Fruit fly (Drosophila melanogaster): Measurements from ENCODE around the gene Cpr72Ec.
A peak's percentile ranks its signal among the peaks of the same experiment; 100 is the strongest.

Gene Cpr72Ec

DNA sequence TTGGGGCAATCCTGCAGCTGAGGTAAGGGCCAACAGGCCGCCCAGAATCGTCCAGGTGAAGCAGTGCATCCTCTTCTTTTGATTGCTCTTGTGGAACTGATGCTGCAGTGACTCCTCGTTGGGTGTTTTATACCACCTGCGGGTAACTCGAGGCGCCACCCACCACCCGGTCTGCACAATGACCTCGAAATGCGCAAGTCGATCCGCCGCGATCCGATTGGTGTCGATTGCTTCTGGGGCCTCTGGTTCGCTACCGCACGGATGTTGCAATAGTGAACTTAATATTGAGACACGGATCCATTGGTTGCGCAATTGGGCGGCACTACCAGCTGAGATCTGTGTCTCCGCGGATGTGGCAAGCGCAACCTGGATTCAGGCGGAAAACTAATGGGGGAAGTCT lies at the start of gene Cpr72Ec:
TSS of gene Cpr72Ec (minus strand) at position 101 of the 400 bp plus-strand sequence.
- TF ChIP-seq noc (tag; optimal IDR thresholded peaks at IDR 0.05) = no peak

- TF ChIP-seq noc (tag; optimal IDR thresholded peaks at IDR 0.05) = no peak
These were observed 45.3 kb upstream of the Cpr72Ec start, which contains the start of gene Serinc for dm6 chr3L:16412394-16412950. Gene Serinc, plus strand, starts transcription at chr3L:16412722.

dm6 chr3L:16411566-16411965 lies 44.4 kb upstream of the Cpr72Ec start, which contains the start of gene fax:
Gene fax, minus strand, starts transcription at chr3L:16411828.
- no peak for TF ChIP-seq noc (tag; optimal IDR thresholded peaks at IDR 0.05)

DNA sequence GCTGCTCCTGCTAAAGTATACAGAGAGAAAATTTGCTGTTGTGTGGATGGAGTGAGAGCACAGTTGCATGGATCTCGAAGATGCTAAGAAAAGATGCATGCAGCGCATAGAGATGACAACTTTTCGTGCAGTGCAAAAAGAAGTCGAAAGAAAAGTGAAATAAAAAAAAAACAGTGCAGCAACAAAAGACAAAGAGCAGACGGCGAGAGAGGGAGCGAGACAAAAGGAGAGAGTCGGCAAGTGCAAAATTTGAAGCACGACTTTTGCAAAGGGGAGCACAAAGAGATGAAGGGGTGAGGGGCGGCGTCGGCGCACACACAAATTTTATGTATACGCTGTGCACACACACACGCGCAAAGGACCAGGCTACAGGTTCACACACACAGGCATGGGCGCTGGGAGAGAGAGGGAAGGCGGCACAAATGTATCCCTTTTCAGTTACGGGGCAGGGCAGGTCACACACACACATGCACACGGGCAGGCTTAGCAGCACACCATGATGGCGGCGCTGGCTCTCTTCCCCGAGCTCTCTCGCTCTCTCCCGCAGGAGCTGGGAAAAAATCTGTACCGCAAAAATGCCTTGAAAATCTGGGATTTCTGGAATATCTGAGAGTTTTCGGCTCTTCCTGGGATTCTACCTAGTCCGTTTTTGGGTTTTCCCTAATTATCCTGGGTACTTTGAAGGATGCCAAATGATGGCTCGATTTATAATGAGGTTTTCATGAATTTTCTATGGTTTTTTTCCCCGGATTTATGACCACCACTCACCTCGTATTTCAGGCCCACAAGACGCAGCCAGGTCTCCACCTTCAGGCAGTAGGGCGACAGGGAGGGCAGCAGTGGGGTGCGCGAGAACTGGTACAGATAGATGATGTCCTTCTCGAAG lies 43.3 kb upstream of the Cpr72Ec start:
- TF ChIP-seq noc (tag; optimal IDR thresholded peaks at IDR 0.05) = no peak

DNA sequence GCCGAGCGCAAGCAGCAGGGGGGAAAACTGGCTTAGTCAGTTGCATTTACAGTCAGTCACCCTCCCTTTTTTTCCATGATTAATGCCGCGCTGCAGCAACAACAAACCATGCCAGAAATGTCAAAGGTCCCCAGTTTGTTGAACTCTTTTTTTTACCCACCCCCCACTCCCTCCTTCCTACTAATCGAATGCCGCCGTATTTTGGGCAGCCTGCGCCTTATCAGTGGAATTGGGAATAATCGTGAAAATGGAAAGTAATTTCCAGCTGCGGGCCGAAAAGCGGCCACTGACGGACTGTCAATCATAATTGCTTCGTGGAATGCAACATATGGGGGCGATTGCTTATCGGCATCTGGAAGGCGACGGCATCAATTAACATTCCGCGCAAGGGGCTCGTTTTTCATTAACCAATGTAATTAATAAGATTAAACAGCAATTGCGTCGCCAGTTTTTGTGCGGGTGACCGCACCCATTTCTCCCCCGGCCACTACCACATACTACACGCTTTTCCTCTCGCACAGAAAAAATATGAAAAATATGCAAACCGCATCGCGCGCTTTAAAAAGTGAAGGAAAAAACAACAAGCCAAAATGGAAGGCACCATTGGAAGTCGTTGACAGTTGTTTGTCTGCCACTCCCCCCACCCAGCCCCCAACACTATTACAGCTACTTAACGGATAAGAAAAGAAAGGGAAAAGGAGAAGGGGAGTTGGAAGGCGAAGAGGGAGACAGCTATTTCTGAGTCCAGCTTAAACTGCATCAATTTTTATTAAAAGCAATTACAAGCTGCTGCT lies 42.5 kb upstream of the Cpr72Ec start:
- TF ChIP-seq noc (tag; optimal IDR thresholded peaks at IDR 0.05) = no peak

DNA sequence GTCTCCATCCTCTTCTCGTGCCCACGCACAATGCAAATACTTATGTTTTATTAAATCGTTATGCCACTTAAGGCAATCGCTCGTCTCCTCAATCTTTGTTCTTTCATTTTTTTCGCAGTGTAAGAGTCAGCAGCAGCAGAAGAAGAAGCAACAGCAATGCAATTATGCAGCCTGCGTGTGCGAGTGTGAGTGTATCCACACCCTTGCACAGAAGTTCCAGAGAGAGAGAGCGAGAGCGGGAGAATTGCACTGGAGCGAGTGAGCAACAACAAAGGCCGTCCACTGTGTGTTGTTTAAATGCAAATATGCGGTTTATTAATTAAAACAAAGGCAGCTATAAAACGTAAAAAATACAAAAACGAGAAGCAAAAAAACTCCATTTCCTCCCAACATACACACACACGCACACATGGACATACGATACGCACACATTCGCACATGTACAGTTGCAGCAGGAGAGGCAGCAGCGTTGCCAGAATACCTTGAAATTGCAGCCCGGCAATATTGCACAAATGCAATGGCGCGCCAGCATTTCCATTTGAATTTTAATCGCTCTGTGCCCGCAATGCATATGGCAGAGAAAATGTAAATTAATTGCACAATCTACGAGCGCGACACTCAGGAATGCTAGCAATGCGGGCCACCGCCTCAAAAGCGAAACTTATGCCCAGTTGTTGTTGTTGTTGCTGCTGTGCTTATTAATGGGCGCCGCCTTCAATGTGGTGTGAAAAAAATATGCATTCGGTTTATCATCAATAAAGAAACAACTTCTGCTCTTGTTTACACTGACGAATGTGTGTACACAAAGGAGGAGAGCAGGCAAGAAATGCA lies 41.7 kb upstream of the Cpr72Ec start:
- TF ChIP-seq noc (tag; optimal IDR thresholded peaks at IDR 0.05) = no peak

DNA sequence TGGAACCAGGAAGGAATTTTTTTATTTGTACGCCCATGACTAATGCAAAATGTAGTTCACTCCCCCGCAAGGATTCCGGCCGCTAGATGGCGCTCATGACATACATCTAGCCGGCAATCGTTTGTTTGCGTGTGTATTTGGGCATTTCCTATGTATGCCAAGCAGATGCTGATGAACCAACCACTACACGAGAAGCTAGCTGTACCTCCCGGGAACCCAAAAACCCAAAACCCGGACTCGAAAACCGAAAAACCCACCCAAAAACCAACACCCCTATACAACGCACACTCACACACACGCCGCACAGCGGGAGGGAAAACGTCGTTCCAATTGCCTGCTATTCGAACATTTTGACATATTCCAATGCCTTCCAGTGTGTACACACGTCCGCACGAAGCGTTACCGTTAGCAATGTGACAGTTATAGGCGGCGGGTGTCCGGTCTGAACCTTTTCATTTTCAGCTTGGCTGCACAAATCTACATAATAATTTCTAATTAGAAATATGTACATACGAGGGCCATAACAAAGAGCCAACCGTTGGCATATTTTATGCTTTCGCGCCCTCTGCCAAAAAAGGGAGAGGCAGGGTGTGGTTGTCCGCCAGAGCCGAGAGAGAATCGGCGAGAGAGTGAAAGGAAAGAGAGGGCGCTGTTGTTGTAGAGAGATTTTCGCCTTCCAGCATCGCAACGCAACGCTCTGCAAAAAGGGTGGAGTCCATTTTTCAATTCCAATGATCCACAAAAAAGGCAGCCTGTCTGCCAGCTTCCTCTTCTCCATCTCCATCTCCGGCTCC lies 40.9 kb upstream of the Cpr72Ec start:
- TF ChIP-seq noc (tag; optimal IDR thresholded peaks at IDR 0.05) = no peak

DNA sequence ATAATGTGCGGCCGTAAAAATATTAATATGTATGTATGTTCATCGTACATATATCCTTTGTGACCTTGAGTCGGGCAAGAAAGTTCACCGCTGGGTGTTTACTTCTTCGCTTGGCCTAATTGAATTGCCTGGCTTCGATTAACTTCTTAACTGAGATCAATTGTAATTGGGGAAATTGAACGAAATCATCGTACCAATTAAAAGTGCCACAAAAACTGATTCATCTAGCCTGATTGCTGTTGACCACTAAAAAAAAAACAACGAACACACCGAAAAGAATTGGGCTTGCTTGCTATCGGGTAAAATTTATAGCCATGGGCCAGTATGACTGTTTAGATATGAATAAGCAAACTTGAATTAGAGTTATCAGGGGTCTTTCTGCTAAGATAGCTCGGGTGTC lies 35.1 kb upstream of the Cpr72Ec start:
- TF ChIP-seq noc (tag; optimal IDR thresholded peaks at IDR 0.05) = no peak

dm6 chr3L:16400175-16400574 lies 33.0 kb upstream of the Cpr72Ec start, which contains the start of gene CG44836:
Gene CG44836, minus strand, starts transcription at chr3L:16400275.
- no peak for TF ChIP-seq noc (tag; optimal IDR thresholded peaks at IDR 0.05)

DNA sequence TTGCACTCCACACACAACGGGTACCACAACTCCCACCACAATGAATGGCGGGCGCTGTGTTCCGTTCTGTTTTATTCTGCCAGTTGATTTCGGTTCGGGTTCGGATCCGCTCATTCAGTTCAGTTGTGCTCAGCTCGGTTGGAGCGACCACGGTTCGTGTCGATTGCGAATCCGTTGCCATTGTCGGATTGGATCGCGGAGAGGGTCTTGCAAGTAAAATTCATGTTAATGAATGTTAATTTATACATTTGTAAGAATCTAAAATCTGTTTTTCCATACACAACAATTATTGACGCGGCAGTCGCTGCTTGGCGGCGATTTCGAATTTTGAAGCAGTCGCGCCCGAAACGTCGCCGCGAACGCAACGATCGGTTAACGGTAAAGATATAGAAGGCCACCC lies 27.4 kb upstream of the Cpr72Ec start, which contains the start of gene Gagr:
TSS of gene Gagr (plus strand) at position 81 of the 400 bp plus-strand sequence.
- TF ChIP-seq noc (tag; optimal IDR thresholded peaks at IDR 0.05) = no peak

dm6 chr3L:16393700-16394099 lies 26.6 kb upstream of the Cpr72Ec start:
- TF ChIP-seq noc (tag; optimal IDR thresholded peaks at IDR 0.05) = no peak

DNA sequence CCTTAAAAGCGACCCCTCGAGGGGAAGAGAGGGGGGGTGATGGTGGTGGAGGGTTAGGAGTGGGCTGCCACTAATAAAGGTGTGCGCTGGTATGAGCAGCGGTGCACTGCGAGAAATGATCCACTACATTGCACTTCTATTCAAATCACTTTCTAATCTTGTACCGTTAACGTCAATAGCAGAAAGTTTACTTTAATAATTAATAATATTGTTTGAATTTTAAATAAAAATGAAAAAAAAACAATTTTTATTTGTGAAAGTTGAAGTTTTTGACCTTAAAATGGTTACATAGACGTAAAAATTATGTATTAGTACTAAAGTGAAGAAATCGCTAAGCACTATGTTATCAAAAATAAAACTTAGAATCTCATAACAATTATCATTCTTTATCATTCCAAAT lies 25.7 kb upstream of the Cpr72Ec start:
- TF ChIP-seq noc (tag; optimal IDR thresholded peaks at IDR 0.05) = no peak

DNA sequence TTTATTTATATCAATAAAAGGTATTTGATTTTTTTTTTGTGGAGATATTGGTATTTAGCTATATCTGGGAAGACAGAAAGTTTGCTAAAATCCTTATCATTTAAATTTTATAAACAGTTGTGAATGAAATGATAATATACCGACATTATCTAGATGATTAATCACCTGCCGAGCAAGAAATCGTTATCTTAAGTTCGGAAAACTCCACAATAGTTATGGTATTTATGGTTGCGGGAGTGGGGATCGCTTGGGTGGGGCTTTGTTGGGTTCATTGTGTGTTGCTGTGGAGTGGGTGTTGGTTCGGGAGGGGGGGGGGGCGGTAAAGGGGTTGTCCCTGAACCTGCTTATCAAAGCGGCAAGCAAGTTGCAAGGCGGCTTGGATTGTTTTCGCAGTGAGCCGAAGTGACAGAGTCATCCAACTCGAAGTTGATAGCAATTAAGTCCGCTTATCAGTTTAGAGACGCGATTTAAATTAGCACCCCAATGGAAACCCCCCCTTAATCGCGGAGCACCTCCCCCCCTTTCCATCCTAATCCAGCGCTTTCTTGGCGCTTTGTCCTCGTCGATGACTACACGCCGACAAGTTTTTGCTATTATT lies 25.2 kb upstream of the Cpr72Ec start:
- peak; percentile 8 for TF ChIP-seq noc (tag; optimal IDR thresholded peaks at IDR 0.05)

- TF ChIP-seq noc (tag; optimal IDR thresholded peaks at IDR 0.05) = no peak
These were observed 24.1 kb upstream of the Cpr72Ec start for dm6 chr3L:16391257-16391656.
